Fruit fly (Drosophila melanogaster): ENCODE data around the gene Or88a.

Or88a gene

dm6 chr3R:14085555-14085954 lies 23.7 kb upstream of the Or88a start:
- TF ChIP-seq CG17801 (GFP tag; optimal IDR thresholded peaks at IDR 0.05; ENCODE audit: partially characterized antibody), result no peak

DNA sequence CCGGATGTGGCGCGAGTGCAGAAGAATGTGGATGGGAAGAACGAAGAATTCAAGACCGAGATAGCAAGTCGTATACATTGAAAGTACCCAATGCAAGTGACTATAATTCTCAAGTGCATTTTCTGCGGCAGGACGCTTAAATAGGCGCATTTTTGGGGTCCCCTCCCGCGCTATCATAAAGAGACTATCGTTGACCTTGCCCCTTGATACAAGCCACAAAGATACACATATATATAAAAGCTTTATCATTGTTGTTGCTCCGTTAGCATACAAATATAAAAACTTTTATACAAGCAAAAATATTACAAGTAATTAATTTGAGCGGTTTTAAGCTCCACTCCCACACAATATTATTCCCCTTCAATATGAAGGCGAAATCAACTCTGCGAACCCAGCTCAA lies 21.1 kb upstream of the Or88a start:
- no peak for TF ChIP-seq CG17801 (GFP tag; optimal IDR thresholded peaks at IDR 0.05; ENCODE audit: partially characterized antibody)

- peak; percentile 13 for TF ChIP-seq CG17801 (GFP tag; optimal IDR thresholded peaks at IDR 0.05; ENCODE audit: partially characterized antibody)
Measured at dm6 chr3R:14088887-14089567, 20.2 kb upstream of the Or88a start, which contains the start of gene Npc2b. TSS of gene Npc2b (plus strand) at chr3R:14089517.

dm6 chr3R:14095428-14095827 lies 13.8 kb upstream of the Or88a start:
- no peak for TF ChIP-seq CG17801 (GFP tag; optimal IDR thresholded peaks at IDR 0.05; ENCODE audit: partially characterized antibody)

DNA sequence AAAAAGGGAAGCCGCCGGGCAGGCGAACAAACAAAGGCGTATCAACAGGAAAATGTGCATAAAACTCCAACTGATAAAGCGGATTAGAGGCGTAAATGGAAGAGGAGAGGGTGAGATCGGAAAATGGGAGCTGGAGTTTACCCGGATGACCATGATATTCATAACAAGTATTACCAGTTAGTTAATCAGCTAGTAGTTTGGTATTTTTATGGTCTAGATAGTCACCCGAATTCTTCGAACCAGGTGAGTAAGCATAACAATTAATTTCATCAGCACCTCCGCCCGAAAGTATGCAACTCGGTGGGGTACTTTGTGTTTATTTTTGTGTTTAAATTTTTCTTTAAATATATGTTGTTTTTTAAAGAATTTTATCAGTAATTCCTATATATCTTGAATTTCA lies 13.3 kb upstream of the Or88a start:
- no peak for TF ChIP-seq CG17801 (GFP tag; optimal IDR thresholded peaks at IDR 0.05; ENCODE audit: partially characterized antibody)

DNA sequence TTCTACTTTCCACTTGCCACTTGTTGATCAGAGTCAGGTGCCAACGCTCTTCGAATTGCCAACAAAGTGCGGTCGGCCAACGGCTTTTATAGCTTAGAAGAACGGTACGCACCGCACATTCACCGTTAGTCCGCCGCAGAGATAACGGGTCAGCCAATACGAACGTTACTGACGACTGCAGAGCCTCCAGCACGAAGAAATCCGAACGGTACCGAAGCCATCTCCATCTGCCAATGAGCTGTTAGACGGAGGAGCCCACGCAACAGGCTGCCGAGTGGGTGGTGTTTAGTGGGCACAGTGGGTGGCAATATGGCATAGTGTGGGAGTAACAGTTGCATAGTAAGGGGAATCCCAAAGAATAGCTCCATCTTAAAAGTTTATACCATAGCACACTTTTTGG lies 12.5 kb upstream of the Or88a start, which contains the start of gene CCHa1:
CCHa1 (minus strand) TSS at position 44 of the 400 bp plus-strand sequence.
- TF ChIP-seq CG17801 (GFP tag; optimal IDR thresholded peaks at IDR 0.05; ENCODE audit: partially characterized antibody), result no peak

- no peak for TF ChIP-seq CG17801 (GFP tag; optimal IDR thresholded peaks at IDR 0.05; ENCODE audit: partially characterized antibody)
Measured at dm6 chr3R:14097980-14098379, 11.3 kb upstream of the Or88a start, which contains the start of gene CG9920. TSS of gene CG9920 (minus strand) at chr3R:14098080.

DNA sequence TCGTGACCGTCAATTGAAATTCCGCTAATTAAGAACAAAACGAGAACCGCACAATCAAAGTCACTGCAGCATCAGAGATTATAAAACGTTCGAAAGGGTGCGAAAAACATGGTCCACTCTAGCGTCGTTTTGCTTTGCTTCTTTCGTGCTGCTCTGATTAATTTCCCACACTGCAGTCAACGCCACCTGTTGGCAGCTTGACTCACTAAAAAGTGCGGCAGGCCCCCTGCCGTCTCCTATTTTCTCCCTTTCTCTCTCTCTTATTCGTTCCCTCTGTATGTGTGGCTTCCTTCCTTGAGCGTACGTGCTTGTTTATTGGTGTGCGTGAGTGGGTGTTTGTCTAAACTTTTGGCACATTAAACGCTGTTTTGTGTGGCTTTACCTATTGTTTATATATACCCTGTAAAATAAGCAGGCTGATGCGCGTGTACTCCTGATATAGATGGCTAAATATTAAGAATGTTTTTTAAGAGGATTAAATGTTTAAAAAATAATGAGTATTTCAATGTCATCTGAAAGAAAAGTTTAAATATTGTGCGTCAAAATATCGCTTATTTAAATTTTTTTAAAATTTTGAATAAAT lies 10.6 kb upstream of the Or88a start:
- TF ChIP-seq CG17801 (GFP tag; optimal IDR thresholded peaks at IDR 0.05; ENCODE audit: partially characterized antibody), result no peak

- no peak for TF ChIP-seq CG17801 (GFP tag; optimal IDR thresholded peaks at IDR 0.05; ENCODE audit: partially characterized antibody)
Measured at dm6 chr3R:14100962-14101361, 8.3 kb upstream of the Or88a start.

DNA sequence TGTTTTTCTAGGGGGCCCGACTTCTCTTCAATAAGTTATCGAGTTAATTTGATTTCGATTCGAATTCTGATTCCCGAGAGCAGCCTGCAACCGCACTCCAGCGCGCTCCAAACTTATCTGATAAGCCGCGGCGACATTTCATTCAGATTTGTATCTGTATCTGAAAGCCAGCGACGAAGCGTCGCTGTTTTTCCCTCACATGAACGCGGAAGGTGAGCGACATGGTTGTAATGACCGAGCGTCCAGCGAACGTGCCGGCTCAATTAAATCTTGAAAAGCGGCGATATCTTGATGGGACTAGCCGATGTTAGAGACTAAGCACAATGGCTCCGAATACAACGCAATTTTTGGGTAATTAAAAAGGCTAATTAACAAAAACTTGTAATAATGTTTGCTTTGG lies 6.2 kb upstream of the Or88a start, which contains the start of gene PK1-R:
PK1-R (minus strand) TSS at position 101 of the 400 bp plus-strand sequence.
- no peak for TF ChIP-seq CG17801 (GFP tag; optimal IDR thresholded peaks at IDR 0.05; ENCODE audit: partially characterized antibody)

- TF ChIP-seq CG17801 (GFP tag; optimal IDR thresholded peaks at IDR 0.05; ENCODE audit: partially characterized antibody), result no peak
Measured at dm6 chr3R:14107597-14107996, 1.6 kb upstream of the Or88a start.

DNA sequence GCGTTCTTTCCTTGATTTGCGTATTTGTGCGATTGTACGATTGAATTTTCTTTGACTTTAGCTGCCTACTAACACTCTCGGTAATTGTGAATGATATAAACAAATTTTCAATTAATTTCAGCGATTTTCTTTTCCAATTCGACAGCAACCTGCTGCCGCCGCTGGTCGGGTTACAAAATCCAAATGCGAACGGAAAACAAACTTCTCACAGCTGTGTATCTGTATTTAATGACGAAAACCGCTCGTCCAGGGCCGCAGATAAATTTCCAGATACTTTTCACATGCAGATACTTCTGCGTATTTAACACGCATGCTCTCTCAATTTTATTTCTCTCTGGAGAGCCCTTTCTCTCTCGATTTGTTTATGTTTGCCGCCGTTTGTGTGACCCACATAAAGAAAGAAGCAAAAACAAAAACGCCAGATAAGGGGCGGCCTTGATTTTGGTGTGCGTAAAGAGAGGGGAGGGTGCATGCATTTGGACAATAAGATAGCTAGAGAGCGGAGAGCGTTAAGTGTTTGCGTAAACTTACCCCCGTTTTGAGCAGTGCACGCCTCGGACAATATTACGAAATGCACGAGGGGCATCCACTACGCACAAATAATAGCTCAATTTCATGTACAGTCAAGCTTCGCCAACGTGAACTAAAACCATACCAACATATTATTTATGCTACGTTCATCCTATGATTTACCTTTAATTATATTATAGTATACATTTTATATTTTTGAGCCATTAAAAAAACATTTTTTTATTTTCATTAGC lies 905 bp upstream of the Or88a start, which contains the start of gene CG12402:
CG12402 (minus strand) TSS at position 164 of the 764 bp plus-strand sequence.
- TF ChIP-seq CG17801 (GFP tag; optimal IDR thresholded peaks at IDR 0.05; ENCODE audit: partially characterized antibody), result no peak

- no peak for TF ChIP-seq CG17801 (GFP tag; optimal IDR thresholded peaks at IDR 0.05; ENCODE audit: partially characterized antibody)
Measured at dm6 chr3R:14112066-14112465, 2.8 kb downstream of the Or88a start, which contains the start of gene CG14357. TSS of gene CG14357 (minus strand) at chr3R:14112166.

dm6 chr3R:14116088-14116487 lies 6.8 kb downstream of the Or88a start:
- no peak for TF ChIP-seq CG17801 (GFP tag; optimal IDR thresholded peaks at IDR 0.05; ENCODE audit: partially characterized antibody)

dm6 chr3R:14118350-14118749 lies 9.1 kb downstream of the Or88a start, which contains the start of gene Kif19A:
TSS of gene Kif19A (minus strand) at chr3R:14118450.
- no peak for TF ChIP-seq CG17801 (GFP tag; optimal IDR thresholded peaks at IDR 0.05; ENCODE audit: partially characterized antibody)

Measured in ovary, adult (tissue).